Fruit fly (Drosophila melanogaster): ENCODE data around the gene sa.

The sa gene

DNA sequence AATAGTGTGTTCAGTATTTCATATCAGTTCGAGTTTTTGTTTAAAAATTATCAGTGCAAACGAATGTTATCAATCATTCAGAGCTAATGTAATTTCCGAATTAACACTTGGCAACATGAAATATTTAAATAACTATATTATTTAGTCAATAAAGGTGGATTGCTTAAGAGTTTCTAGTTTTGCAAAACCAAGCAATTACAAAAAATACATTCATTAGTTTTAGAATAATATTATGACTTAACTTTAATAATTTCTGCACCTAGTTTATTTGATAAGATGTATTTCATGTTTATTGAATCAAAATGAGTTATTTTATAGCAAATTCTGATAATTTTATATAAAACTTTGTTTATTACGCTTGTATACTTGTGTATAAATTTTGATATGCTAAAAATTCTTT lies 23.1 kb downstream of the sa start:
- TF ChIP-seq Dll (optimal IDR thresholded peaks at IDR 0.05) (no peak), EcR (GFP tag; optimal IDR thresholded peaks at IDR 0.05) (no peak)

dm6 chr3L:21382158-21382610 lies 24.4 kb downstream of the sa start, which contains the start of gene rgn:
TSS of gene rgn (plus strand) at chr3L:21382501.
- TF ChIP-seq CG8478 (optimal IDR thresholded peaks at IDR 0.05) (no peak), Dll (optimal IDR thresholded peaks at IDR 0.05) (no peak), pan (optimal IDR thresholded peaks at IDR 0.05) (no peak), psq (optimal IDR thresholded peaks at IDR 0.05) (no peak), EcR (GFP tag; optimal IDR thresholded peaks at IDR 0.05) (no peak), usp (GFP tag; optimal IDR thresholded peaks at IDR 0.05) (no peak)

DNA sequence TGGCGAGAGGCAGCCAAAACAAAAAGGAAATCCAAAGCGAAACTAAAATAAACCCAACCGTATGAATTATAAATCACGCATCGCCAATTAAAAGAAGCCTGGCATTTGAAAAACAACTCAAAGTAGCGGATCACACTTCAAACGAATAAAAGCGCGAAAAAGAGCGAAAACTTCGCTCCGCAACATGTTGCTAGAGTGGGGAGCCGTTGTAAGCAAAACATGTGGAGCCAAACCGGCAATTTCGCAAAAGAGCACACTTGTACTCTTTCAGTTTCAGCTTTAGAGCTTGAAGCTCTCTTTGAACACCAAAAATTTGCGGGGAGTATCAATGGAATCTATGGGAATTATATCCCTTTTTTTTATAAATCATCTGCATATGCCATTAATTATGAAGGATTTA lies 24.8 kb downstream of the sa start:
- no peak for TF ChIP-seq Dll (optimal IDR thresholded peaks at IDR 0.05)
- no peak for TF ChIP-seq pan (optimal IDR thresholded peaks at IDR 0.05)
- TF ChIP-seq psq (optimal IDR thresholded peaks at IDR 0.05) = no peak
- TF ChIP-seq CG8478 (optimal IDR thresholded peaks at IDR 0.05) = no peak
- no peak for TF ChIP-seq usp (GFP tag; optimal IDR thresholded peaks at IDR 0.05)
- TF ChIP-seq EcR (GFP tag; optimal IDR thresholded peaks at IDR 0.05) = no peak

DNA sequence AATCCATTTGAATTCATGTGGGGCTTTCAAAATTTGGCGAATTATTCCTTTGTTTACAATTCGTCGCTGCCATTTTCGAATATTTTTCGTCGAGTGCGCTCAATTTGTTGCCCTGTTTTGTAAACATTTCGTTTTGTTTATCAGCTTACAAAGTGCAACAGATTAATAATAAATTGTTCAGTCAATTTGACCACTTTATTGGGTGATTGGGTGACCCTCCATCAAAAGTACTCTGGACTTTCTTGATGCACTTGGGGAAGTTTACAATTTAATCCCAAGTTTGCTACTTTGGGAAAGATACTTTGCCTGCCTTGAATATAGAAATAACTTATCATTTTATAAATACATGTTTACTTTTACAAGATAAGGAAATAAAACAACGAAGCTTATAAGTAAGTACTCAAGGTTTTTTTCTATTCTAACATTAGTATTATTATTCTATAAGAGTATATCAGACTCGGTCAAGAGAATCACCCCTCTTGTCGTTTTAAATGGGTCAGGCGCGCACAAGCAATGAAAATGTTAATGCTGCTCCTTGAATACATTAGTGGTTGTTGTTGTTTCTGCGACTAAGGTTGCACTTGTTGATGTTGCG lies 25.9 kb downstream of the sa start:
- TF ChIP-seq CG8478 (optimal IDR thresholded peaks at IDR 0.05) (no peak), EcR (GFP tag; optimal IDR thresholded peaks at IDR 0.05) (no peak), psq (optimal IDR thresholded peaks at IDR 0.05) (no peak)

DNA sequence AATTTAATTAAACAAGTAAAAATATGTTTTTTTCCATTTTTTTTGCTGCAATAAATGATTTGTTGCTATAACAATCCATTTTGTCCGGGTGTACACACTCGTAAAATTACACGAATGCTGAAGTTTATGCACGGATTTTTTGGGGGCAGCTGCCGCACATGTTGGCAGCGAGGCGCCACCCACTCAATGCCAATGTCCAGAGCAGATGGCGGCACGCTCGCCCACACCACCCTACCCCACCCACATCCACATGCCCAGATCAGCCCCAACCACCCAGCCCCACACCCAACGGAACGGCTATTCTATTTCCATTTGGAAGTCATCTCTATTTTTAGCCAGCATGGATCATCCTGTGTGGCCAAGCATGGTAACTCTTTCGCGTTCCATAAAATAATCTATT lies 26.4 kb downstream of the sa start:
- TF ChIP-seq EcR (GFP tag; optimal IDR thresholded peaks at IDR 0.05) (no peak), CG8478 (optimal IDR thresholded peaks at IDR 0.05) (no peak), psq (optimal IDR thresholded peaks at IDR 0.05) (no peak), Dll (optimal IDR thresholded peaks at IDR 0.05) (no peak), usp (GFP tag; optimal IDR thresholded peaks at IDR 0.05) (no peak), pan (optimal IDR thresholded peaks at IDR 0.05) (no peak)

dm6 chr3L:21371230-21371629 lies 35.3 kb downstream of the sa start:
- TF ChIP-seq Dll (optimal IDR thresholded peaks at IDR 0.05) (no peak), pan (optimal IDR thresholded peaks at IDR 0.05) (no peak), usp (GFP tag; optimal IDR thresholded peaks at IDR 0.05) (no peak), psq (optimal IDR thresholded peaks at IDR 0.05) (no peak), CG8478 (optimal IDR thresholded peaks at IDR 0.05) (no peak), EcR (GFP tag; optimal IDR thresholded peaks at IDR 0.05) (no peak)

- TF ChIP-seq Dll (optimal IDR thresholded peaks at IDR 0.05) = no peak
- TF ChIP-seq pan (optimal IDR thresholded peaks at IDR 0.05) = no peak
- no peak for TF ChIP-seq EcR (GFP tag; optimal IDR thresholded peaks at IDR 0.05)
- no peak for TF ChIP-seq CG8478 (optimal IDR thresholded peaks at IDR 0.05)
- no peak for TF ChIP-seq usp (GFP tag; optimal IDR thresholded peaks at IDR 0.05)
- no peak for TF ChIP-seq psq (optimal IDR thresholded peaks at IDR 0.05)
Measured at dm6 chr3L:21363926-21364537, 42.5 kb downstream of the sa start.

DNA sequence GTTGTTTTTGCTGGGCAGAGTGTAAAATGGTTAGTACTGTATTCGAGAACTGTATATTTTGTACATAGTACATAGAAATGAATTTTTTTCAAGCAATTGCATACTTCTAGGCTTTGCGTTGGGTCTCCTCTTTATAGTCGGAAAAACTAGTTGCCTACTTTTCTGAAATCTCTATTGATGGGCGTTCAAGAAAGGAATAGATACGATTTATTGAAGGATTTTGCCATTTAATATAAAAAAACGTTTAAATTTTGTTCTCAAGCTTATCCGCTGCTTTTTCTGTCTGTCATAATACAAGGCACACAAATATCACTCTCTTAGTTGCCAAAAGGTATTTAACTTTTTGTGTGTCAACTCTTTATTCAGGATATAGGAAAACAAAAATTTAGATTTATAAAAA lies 46.7 kb downstream of the sa start, which contains the start of gene CG32440:
CG32440 (plus strand) TSS at position 301 of the 400 bp plus-strand sequence.
- TF ChIP-seq Dll (optimal IDR thresholded peaks at IDR 0.05) (no peak), pan (optimal IDR thresholded peaks at IDR 0.05) (no peak), psq (optimal IDR thresholded peaks at IDR 0.05) (no peak), CG8478 (optimal IDR thresholded peaks at IDR 0.05) (no peak), EcR (GFP tag; optimal IDR thresholded peaks at IDR 0.05) (no peak), usp (GFP tag; optimal IDR thresholded peaks at IDR 0.05) (no peak)

dm6 chr3L:21357383-21357782 lies 49.2 kb downstream of the sa start, which contains the start of gene CG32437:
TSS of gene CG32437 (plus strand) at chr3L:21357683.
- TF ChIP-seq EcR (GFP tag; optimal IDR thresholded peaks at IDR 0.05) (no peak), psq (optimal IDR thresholded peaks at IDR 0.05) (no peak), CG8478 (optimal IDR thresholded peaks at IDR 0.05) (no peak), usp (GFP tag; optimal IDR thresholded peaks at IDR 0.05) (no peak), Dll (optimal IDR thresholded peaks at IDR 0.05) (no peak), pan (optimal IDR thresholded peaks at IDR 0.05) (no peak)

- TF ChIP-seq Dll (optimal IDR thresholded peaks at IDR 0.05) = no peak
- TF ChIP-seq usp (GFP tag; optimal IDR thresholded peaks at IDR 0.05) = no peak
- TF ChIP-seq psq (optimal IDR thresholded peaks at IDR 0.05) = no peak
- no peak for TF ChIP-seq pan (optimal IDR thresholded peaks at IDR 0.05)
- TF ChIP-seq CG8478 (optimal IDR thresholded peaks at IDR 0.05) = no peak
- no peak for TF ChIP-seq EcR (GFP tag; optimal IDR thresholded peaks at IDR 0.05)
Measured at dm6 chr3L:21356395-21356794, 50.1 kb downstream of the sa start, which contains the start of gene CG12971. TSS of gene CG12971 (minus strand) at chr3L:21356495.

Measured in whole organism.